Fruit fly (Drosophila melanogaster): ENCODE results near the gene CG13409.

Gene CG13409

DNA sequence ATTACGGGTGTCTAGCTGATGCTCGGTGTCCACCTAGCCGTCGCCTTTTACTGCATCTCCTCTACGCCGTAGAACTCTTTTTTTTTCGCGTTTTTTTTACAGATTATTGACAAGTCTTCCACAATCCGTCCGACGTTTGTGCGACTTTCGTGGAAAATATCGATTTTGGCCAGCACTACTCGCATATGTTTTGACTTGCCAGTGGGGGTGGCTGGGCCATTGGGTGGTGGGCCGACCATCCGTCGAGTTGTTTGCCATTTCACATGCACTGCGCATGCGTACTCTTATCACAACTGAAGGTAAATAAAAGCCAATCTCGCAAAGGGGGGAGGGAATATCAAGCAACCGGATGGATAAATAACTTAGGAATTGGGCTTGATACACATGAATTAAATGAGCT, at the start of gene CG13409:
Gene CG13409 (minus strand): TSS at position 163 of the 400 bp plus-strand sequence.
- TF ChIP-seq CG8301 (tag; optimal IDR thresholded peaks at IDR 0.05) = no peak
- TF ChIP-seq CG9948 (tag; optimal IDR thresholded peaks at IDR 0.05) = no peak
- no peak for TF ChIP-seq CG32121 (GFP tag; IDR thresholded peaks at IDR 0.05)
- TF ChIP-seq rn (GFP tag; IDR thresholded peaks at IDR 0.05) = no peak
- TF ChIP-seq EcR (GFP tag; optimal IDR thresholded peaks at IDR 0.05) = no peak
- no peak for TF ChIP-seq D1 (tag; optimal IDR thresholded peaks at IDR 0.05)
- TF ChIP-seq CG12605 (GFP tag; IDR thresholded peaks at IDR 0.05) = no peak
- TF ChIP-seq CG14655 (GFP tag; optimal IDR thresholded peaks at IDR 0.05) = no peak
- no peak for TF ChIP-seq CG34367 (tag; optimal IDR thresholded peaks at IDR 0.05)
- no peak for TF ChIP-seq Pif1A (GFP tag; optimal IDR thresholded peaks at IDR 0.05)
- TF ChIP-seq gl (tag; optimal IDR thresholded peaks at IDR 0.05) = no peak
- no peak for TF ChIP-seq CG10348 (GFP tag; IDR thresholded peaks at IDR 0.05)

DNA sequence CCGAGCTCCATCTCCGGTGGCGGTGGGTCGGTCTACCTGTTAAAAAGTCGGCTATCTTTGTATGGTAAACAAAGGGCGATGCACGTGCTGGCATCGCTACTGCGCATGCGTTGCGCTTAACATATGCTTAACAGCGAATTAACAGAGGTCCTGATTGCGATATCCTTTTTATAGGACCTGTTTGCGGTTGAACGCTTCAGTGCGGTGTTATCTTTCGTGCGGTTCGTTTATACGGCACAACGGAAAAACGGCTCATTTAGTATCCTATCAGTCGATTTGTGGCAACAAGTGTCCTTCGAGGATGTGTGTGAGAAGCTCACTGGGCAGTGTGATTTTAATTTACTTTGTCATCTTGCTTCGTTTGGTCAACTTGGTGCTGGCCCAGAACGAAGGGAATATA, 48.5 kb upstream of the CG13409 start, which contains the start of gene CG13408:
Gene CG13408 (plus strand): TSS at position 222 of the 400 bp plus-strand sequence.
- TF ChIP-seq CG17806 (tag; optimal IDR thresholded peaks at IDR 0.05) (no peak), Pif1A (GFP tag; optimal IDR thresholded peaks at IDR 0.05) (no peak), EcR (GFP tag; optimal IDR thresholded peaks at IDR 0.05) (no peak), Snoo (tag; optimal IDR thresholded peaks at IDR 0.05) (no peak), rn (GFP tag; IDR thresholded peaks at IDR 0.05) (no peak), CG10348 (GFP tag; IDR thresholded peaks at IDR 0.05) (no peak), CG12605 (GFP tag; IDR thresholded peaks at IDR 0.05) (peak; percentile 67), CG15710 (tag; optimal IDR thresholded peaks at IDR 0.05) (no peak)

DNA sequence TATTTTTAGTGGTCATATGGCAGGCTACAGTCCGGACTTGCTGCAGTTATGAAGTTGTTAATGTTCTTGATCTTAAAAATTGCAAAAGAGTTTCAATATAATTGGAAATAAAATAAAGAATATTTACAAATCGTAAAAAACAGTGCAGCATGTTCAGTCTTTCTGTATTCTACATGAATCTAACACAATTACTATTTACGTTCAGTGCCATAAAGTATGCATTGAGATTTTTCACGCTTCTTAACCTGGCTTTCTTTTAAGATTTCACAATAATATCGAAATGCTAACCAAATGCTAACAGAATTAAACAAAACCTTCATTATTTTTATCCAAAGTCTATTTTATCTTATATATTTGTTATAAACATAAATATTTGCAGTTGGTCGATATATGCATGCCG, 40.9 kb upstream of the CG13409 start:
- TF ChIP-seq CG8159 (tag; optimal IDR thresholded peaks at IDR 0.05) = no peak
- TF ChIP-seq CG9948 (tag; optimal IDR thresholded peaks at IDR 0.05) = no peak
- TF ChIP-seq CG34367 (tag; optimal IDR thresholded peaks at IDR 0.05) = no peak
- no peak for TF ChIP-seq CG13204 (GFP tag; optimal IDR thresholded peaks at IDR 0.05)
- TF ChIP-seq CG32121 (GFP tag; IDR thresholded peaks at IDR 0.05) = no peak
- TF ChIP-seq Pif1A (GFP tag; optimal IDR thresholded peaks at IDR 0.05) = no peak
- TF ChIP-seq CG17806 (tag; optimal IDR thresholded peaks at IDR 0.05) = no peak
- TF ChIP-seq CG10348 (GFP tag; IDR thresholded peaks at IDR 0.05) = no peak
- no peak for TF ChIP-seq EcR (GFP tag; optimal IDR thresholded peaks at IDR 0.05)
- no peak for TF ChIP-seq Pif1B (GFP tag; optimal IDR thresholded peaks at IDR 0.05)
- TF ChIP-seq fd96Ca (GFP tag; IDR thresholded peaks at IDR 0.05) = no peak
- TF ChIP-seq D1 (tag; optimal IDR thresholded peaks at IDR 0.05) = no peak
- TF ChIP-seq CG4496 (GFP tag; IDR thresholded peaks at IDR 0.05) = no peak
- TF ChIP-seq Ets98B (GFP tag; IDR thresholded peaks at IDR 0.05) = no peak
- TF ChIP-seq Snoo (tag; optimal IDR thresholded peaks at IDR 0.05) = no peak
- TF ChIP-seq rn (GFP tag; IDR thresholded peaks at IDR 0.05) = no peak

DNA sequence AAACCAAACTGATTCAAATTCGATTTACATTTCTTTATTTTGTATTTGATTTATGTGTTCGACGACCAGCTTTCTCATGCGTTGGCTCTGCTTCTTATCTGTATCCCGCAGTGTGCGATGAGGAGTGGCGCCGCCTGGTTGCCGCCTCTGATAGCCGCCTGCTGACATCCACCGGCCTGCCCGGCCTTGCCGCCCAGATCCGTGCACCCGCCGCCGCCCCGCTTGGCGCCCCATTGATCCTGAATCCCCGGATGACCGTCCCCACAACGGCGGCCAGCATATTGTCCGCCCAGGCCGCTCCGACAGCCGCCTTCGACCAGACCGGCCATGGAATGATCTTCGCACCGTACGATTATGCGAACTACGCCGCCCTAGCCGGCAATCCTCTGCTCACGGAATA, 39.9 kb upstream of the CG13409 start:
- no peak for TF ChIP-seq CG15710 (tag; optimal IDR thresholded peaks at IDR 0.05)
- TF ChIP-seq CG12605 (GFP tag; IDR thresholded peaks at IDR 0.05) = no peak
- no peak for TF ChIP-seq CG32121 (GFP tag; IDR thresholded peaks at IDR 0.05)
- no peak for TF ChIP-seq CG4496 (GFP tag; IDR thresholded peaks at IDR 0.05)
- TF ChIP-seq D1 (tag; optimal IDR thresholded peaks at IDR 0.05) = no peak
- no peak for TF ChIP-seq rn (GFP tag; IDR thresholded peaks at IDR 0.05)
- TF ChIP-seq CG17806 (tag; optimal IDR thresholded peaks at IDR 0.05) = no peak
- no peak for TF ChIP-seq CG9948 (tag; optimal IDR thresholded peaks at IDR 0.05)
- TF ChIP-seq CG10348 (GFP tag; IDR thresholded peaks at IDR 0.05) = no peak
- no peak for TF ChIP-seq gl (tag; optimal IDR thresholded peaks at IDR 0.05)
- TF ChIP-seq Snoo (tag; optimal IDR thresholded peaks at IDR 0.05) = no peak
- TF ChIP-seq CG14655 (GFP tag; optimal IDR thresholded peaks at IDR 0.05) = no peak

DNA sequence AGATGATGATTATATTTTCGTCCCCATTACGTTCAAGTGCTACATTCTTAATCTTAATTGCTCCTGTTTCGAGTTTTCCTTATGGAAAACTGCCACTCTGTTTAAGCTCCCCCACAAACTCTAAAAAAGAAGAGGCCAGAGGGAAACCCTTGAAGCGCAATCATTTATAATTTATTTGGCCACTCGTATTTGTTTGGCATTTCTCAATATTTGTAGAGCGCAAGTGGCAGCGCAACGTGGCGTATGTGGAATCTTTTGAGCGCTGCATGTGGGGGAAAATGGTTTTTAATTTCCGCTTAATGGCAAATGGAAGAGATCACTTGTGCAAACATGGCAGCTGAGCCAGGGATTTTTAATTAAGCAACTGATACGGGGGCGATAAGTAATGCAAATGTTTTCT, 35.5 kb upstream of the CG13409 start:
- no peak for TF ChIP-seq CG10348 (GFP tag; IDR thresholded peaks at IDR 0.05)
- TF ChIP-seq CG13204 (GFP tag; optimal IDR thresholded peaks at IDR 0.05) = no peak
- TF ChIP-seq CG9948 (tag; optimal IDR thresholded peaks at IDR 0.05) = no peak
- TF ChIP-seq fd96Ca (GFP tag; IDR thresholded peaks at IDR 0.05) = no peak
- TF ChIP-seq CG8301 (tag; optimal IDR thresholded peaks at IDR 0.05) = no peak
- TF ChIP-seq Pif1B (GFP tag; optimal IDR thresholded peaks at IDR 0.05) = no peak
- TF ChIP-seq gl (tag; optimal IDR thresholded peaks at IDR 0.05) = no peak
- no peak for TF ChIP-seq CG34367 (tag; optimal IDR thresholded peaks at IDR 0.05)

DNA sequence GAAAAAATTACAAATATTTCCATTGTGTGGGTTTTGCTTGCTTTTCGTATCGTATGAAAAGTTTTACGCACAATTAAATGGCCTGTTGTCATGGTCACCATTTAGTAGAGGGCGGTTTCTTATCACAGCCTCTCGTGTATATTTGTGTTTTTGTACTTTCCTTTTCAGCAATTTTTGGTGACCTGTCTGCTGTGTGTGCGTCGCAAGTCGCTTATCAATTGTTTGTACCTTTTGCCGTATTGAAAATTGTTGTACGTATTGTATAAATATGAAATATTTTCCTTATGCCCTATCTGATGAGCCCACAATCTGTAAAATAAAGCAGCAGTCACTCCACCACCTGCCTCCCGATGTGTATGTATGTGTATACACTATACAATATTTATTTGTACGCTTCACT, 34.7 kb upstream of the CG13409 start:
- peak; percentile 20 for TF ChIP-seq Pif1B (GFP tag; optimal IDR thresholded peaks at IDR 0.05)
- TF ChIP-seq fd96Ca (GFP tag; IDR thresholded peaks at IDR 0.05) = no peak

DNA sequence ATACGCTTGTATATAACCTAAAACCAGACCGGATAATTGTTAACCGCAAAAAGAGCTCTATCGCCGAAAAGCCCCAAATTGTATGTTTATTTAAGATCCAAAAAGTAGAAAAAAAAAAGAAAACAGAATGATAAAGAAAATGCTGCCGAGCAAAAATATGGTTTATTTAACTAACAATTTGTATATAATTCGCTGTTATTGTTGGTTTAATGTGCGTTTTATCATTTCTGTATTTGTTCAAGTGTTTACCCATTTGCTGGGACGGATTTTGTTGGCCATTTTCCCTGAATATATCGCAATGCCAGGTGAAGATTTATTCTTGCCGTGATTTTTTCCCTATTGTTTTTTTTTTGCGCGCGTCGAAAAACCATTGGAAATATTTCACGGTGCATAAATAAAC, 25.4 kb upstream of the CG13409 start:
- no peak for TF ChIP-seq Pif1A (GFP tag; optimal IDR thresholded peaks at IDR 0.05)
- TF ChIP-seq CG17806 (tag; optimal IDR thresholded peaks at IDR 0.05) = no peak
- no peak for TF ChIP-seq EcR (GFP tag; optimal IDR thresholded peaks at IDR 0.05)
- TF ChIP-seq Ets98B (GFP tag; IDR thresholded peaks at IDR 0.05) = no peak
- no peak for TF ChIP-seq CG9948 (tag; optimal IDR thresholded peaks at IDR 0.05)
- TF ChIP-seq CG13204 (GFP tag; optimal IDR thresholded peaks at IDR 0.05) = no peak
- TF ChIP-seq Pif1B (GFP tag; optimal IDR thresholded peaks at IDR 0.05) = no peak
- no peak for TF ChIP-seq CG8159 (tag; optimal IDR thresholded peaks at IDR 0.05)
- TF ChIP-seq CG34367 (tag; optimal IDR thresholded peaks at IDR 0.05) = no peak
- TF ChIP-seq D1 (tag; optimal IDR thresholded peaks at IDR 0.05) = no peak
- no peak for TF ChIP-seq gl (tag; optimal IDR thresholded peaks at IDR 0.05)
- TF ChIP-seq CG8301 (tag; optimal IDR thresholded peaks at IDR 0.05) = no peak
- no peak for TF ChIP-seq CG4496 (GFP tag; IDR thresholded peaks at IDR 0.05)
- TF ChIP-seq Snoo (tag; optimal IDR thresholded peaks at IDR 0.05) = no peak
- no peak for TF ChIP-seq CG12605 (GFP tag; IDR thresholded peaks at IDR 0.05)
- no peak for TF ChIP-seq CG15710 (tag; optimal IDR thresholded peaks at IDR 0.05)
- TF ChIP-seq rn (GFP tag; IDR thresholded peaks at IDR 0.05) = no peak
- no peak for TF ChIP-seq CG10348 (GFP tag; IDR thresholded peaks at IDR 0.05)
- TF ChIP-seq fd96Ca (GFP tag; IDR thresholded peaks at IDR 0.05) = no peak
